Fruit fly (Drosophila melanogaster): Measurements from ENCODE around the gene CG44532.

Gene CG44532

dm6 chrX:9193604-9194003 lies 31.7 kb downstream of the CG44532 start, which contains the start of gene CG12106 (continued):
- no peak for TF ChIP-seq CG11093 (GFP tag; IDR thresholded peaks at IDR 0.05)
- TF ChIP-seq Kr (GFP tag; optimal IDR thresholded peaks at IDR 0.05) = no peak
- TF ChIP-seq sc (optimal IDR thresholded peaks at IDR 0.05) = no peak
- no peak for TF ChIP-seq sc (GFP tag; optimal IDR thresholded peaks at IDR 0.05)
- no peak for TF ChIP-seq Jarid2 (GFP tag; optimal IDR thresholded peaks at IDR 0.05)
- TF ChIP-seq Scr (GFP tag; IDR thresholded peaks at IDR 0.05; ENCODE audit: partially characterized antibody) = no peak
- TF ChIP-seq CG6791 (GFP tag; IDR thresholded peaks at IDR 0.05; ENCODE audit: partially characterized antibody) = no peak
- TF ChIP-seq bbx (GFP tag; IDR thresholded peaks at IDR 0.05; ENCODE audit: partially characterized antibody) = no peak
- no peak for TF ChIP-seq Lhr (GFP tag; optimal IDR thresholded peaks at IDR 0.05)
- TF ChIP-seq CG15073 (GFP tag; optimal IDR thresholded peaks at IDR 0.05) = no peak
- TF ChIP-seq emc (GFP tag; optimal IDR thresholded peaks at IDR 0.05) = no peak
- TF ChIP-seq CG10267 (tag; optimal IDR thresholded peaks at IDR 0.05) = peak; percentile 14
- TF ChIP-seq lab (GFP tag; optimal IDR thresholded peaks at IDR 0.05) = no peak
- peak; percentile 3 for TF ChIP-seq CG2116 (GFP tag; optimal IDR thresholded peaks at IDR 0.05)
- no peak for TF ChIP-seq CG17802 (tag; optimal IDR thresholded peaks at IDR 0.05)
- TF ChIP-seq Mes4 (GFP tag; optimal IDR thresholded peaks at IDR 0.05) = no peak
- no peak for TF ChIP-seq CG9797 (GFP tag; optimal IDR thresholded peaks at IDR 0.05)
- TF ChIP-seq jumu (GFP tag; optimal IDR thresholded peaks at IDR 0.05) = peak; percentile 11
- no peak for TF ChIP-seq CG30431 (GFP tag; optimal IDR thresholded peaks at IDR 0.05)
- TF ChIP-seq Hmx (GFP tag; optimal IDR thresholded peaks at IDR 0.05) = no peak
- TF ChIP-seq CG7372 (GFP tag; IDR thresholded peaks at IDR 0.05) = peak; percentile 53; the same call in 1 of the 2 replicates
- TF ChIP-seq CG8388 (GFP tag; optimal IDR thresholded peaks at IDR 0.05) = peak; percentile 18
- TF ChIP-seq CG17912 (GFP tag; optimal IDR thresholded peaks at IDR 0.05) = no peak

dm6 chrX:9195311-9195710 lies 33.4 kb downstream of the CG44532 start:
- TF ChIP-seq CG43689 (GFP tag; IDR thresholded peaks at IDR 0.05) (no peak), CG11560 (tag; IDR thresholded peaks at IDR 0.05) (no peak), row (GFP tag; IDR thresholded peaks at IDR 0.05) (no peak), CG10267 (tag; optimal IDR thresholded peaks at IDR 0.05) (no peak), CG8089 (GFP tag; optimal IDR thresholded peaks at IDR 0.05) (no peak), vfl (GFP tag; optimal IDR thresholded peaks at IDR 0.05) (no peak), dysf (GFP tag; IDR thresholded peaks at IDR 0.05) (no peak), CG15696 (tag; optimal IDR thresholded peaks at IDR 0.05) (no peak), D (optimal IDR thresholded peaks at IDR 0.05) (no peak), D (GFP tag; optimal IDR thresholded peaks at IDR 0.05) (no peak), CG2678 (tag; optimal IDR thresholded peaks at IDR 0.05) (no peak), Ssrp (tag; optimal IDR thresholded peaks at IDR 0.05) (no peak), CG13894 (tag; optimal IDR thresholded peaks at IDR 0.05) (no peak), h (optimal IDR thresholded peaks at IDR 0.05) (no peak), tgo (GFP tag; IDR thresholded peaks at IDR 0.05) (no peak), gt (GFP tag; IDR thresholded peaks at IDR 0.05) (no peak), Hand (GFP tag; optimal IDR thresholded peaks at IDR 0.05) (no peak), CG15514 (GFP tag; optimal IDR thresholded peaks at IDR 0.05) (no peak), CG6254 (GFP tag; optimal IDR thresholded peaks at IDR 0.05) (no peak), Awh (GFP tag; IDR thresholded peaks at IDR 0.05) (no peak)
